Worm (Caenorhabditis elegans) whole organism, L2 larva: ENCODE measurements around the gene M28.9.

Source experiments
- ceh-82 ChIP-seq: fragments of 150-350 bp; optimal IDR thresholded peaks from 2 replicates; lab custom pipeline; 2014; ENCODE audit warnings: missing biosample characterization, missing genetic modification characterization
- fos-1 ChIP-seq: fragments of 150-350 bp; optimal IDR thresholded peaks from 2 replicates; lab custom pipeline; 2014; ENCODE audit warnings: missing biosample characterization, missing genetic modification characterization
- lin-13 ChIP-seq: fragments of 150-350 bp; optimal IDR thresholded peaks from 2 replicates; lab custom pipeline; 2014; ENCODE audit warnings: missing biosample characterization, missing genetic modification reagents, missing genetic modification characterization
- nhr-11 ChIP-seq: fragments of 150-350 bp; optimal IDR thresholded peaks from 2 replicates; lab custom pipeline; 2014; ENCODE audit warnings: missing biosample characterization, missing genetic modification characterization
- skn-1 ChIP-seq: sonication (generic microtip); optimal IDR thresholded peaks from 2 replicates; lab custom pipeline; 2017; ENCODE audit warnings: missing biosample characterization, missing genetic modification characterization
- snpc-4 ChIP-seq: fragments of 150-350 bp; optimal IDR thresholded peaks from 2 replicates; lab custom pipeline; 2014; ENCODE audit warnings: missing biosample characterization, missing genetic modification characterization
- zag-1 ChIP-seq: fragments of 150-350 bp; optimal IDR thresholded peaks from 2 replicates; lab custom pipeline; 2014; ENCODE audit warnings: missing biosample characterization, missing genetic modification characterization

- TF ChIP-seq snpc-4 (tag; lab: Kevin White, UChicago) (no peak), fos-1 (tag; lab: Kevin White, UChicago) (no peak), ceh-82 (tag; lab: Kevin White, UChicago) (no peak), lin-13 (GFP tag; lab: Kevin White, UChicago) (no peak), skn-1 (tag; lab: Kevin White, UChicago) (no peak), zag-1 (no peak), nhr-11 (tag; lab: Kevin White, UChicago) (no peak)
These were observed 33.7 kb upstream of the M28.9 start, which contains the start of gene taf-13 for ce11 chrII:10605512-10605911.
